Worm (Caenorhabditis elegans): Measurements from ENCODE around the gene srap-1.

DNA sequence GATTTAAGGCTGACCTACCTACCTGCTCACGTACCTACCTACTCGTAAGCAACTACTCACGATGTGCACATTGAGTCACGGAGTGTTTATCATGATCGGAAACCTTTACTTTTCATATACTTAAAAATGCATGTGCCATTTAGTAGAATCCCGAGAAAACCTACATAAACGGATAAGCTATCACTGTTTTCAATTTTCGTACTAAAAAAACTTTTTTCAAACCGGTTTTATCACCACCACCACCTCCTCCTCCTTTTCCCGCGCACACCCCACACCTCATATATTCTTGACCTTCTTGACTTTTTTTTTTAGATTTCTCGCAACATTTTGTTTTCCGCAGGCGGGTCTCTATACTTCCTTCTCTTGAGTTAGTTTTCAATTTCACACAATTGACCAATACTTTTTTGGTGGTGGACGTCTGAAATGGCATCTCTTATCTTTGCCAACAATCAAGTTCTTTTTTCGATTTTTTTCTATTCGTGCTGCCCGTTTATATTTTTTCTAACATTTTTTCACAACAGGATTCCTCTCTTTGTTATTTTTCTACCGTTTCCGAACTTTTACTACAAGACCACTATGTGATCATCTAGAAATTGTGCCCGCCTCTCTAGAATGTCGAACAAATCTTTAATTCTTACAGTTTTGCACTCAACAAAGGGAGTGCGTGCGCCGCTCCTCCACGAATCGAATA is at the start of gene srap-1:
- TF ChIP-seq ets-7 (tag; optimal IDR thresholded peaks at IDR 0.05): no peak
- no peak for TF ChIP-seq ama-1 (optimal IDR thresholded peaks at IDR 0.05)
- TF ChIP-seq tbx-11 (GFP tag; IDR thresholded peaks at IDR 0.05): no peak
- TF ChIP-seq scrt-1 (GFP tag; IDR thresholded peaks at IDR 0.05): no peak
- no peak for TF ChIP-seq aly-1 (tag; optimal IDR thresholded peaks at IDR 0.05)

Data from whole organism, early embryonic.